Fruit fly (Drosophila melanogaster): Measurements from ENCODE around the gene CG4553.
A peak's percentile ranks its signal among the peaks of the same experiment; 100 is the strongest.

The CG4553 gene

dm6 chr3R:25453150-25453680 is 23.5 kb downstream of the CG4553 start (continued):
- TF ChIP-seq CG3163 (GFP tag; optimal IDR thresholded peaks at IDR 0.05) (no peak), CG13123 (GFP tag; optimal IDR thresholded peaks at IDR 0.05) (peak; percentile 19), CG11723 (GFP tag; optimal IDR thresholded peaks at IDR 0.05) (peak; percentile 38), CG18011 (GFP tag; optimal IDR thresholded peaks at IDR 0.05) (peak; percentile 23), hbn (GFP tag; IDR thresholded peaks at IDR 0.05; ENCODE audit: partially characterized antibody) (no peak), CG15514 (GFP tag; optimal IDR thresholded peaks at IDR 0.05) (peak; percentile 56), CG11398 (GFP tag; optimal IDR thresholded peaks at IDR 0.05) (peak; percentile 57), CrebB (tag; optimal IDR thresholded peaks at IDR 0.05) (peak; percentile 79), dan (GFP tag; IDR thresholded peaks at IDR 0.05) (no peak), org-1 (GFP tag; optimal IDR thresholded peaks at IDR 0.05) (peak; percentile 74), en (GFP tag; optimal IDR thresholded peaks at IDR 0.05) (peak; percentile 10), CG15696 (tag; optimal IDR thresholded peaks at IDR 0.05) (peak; percentile 83), HLH3B (GFP tag; IDR thresholded peaks at IDR 0.05) (no peak), CG31224 (GFP tag; IDR thresholded peaks at IDR 0.05) (no peak), CG2116 (GFP tag; optimal IDR thresholded peaks at IDR 0.05) (peak; percentile 45), oc (tag; optimal IDR thresholded peaks at IDR 0.05) (peak; percentile 1), CTCF (GFP tag; optimal IDR thresholded peaks at IDR 0.05) (peak; percentile 10), Nf-YA (GFP tag; IDR thresholded peaks at IDR 0.05) (0 out of 2 replicates have a peak, but pooled peaks have one; percentile 32), fd96Cb (tag; optimal IDR thresholded peaks at IDR 0.05) (no peak), CG11504 (tag; optimal IDR thresholded peaks at IDR 0.05) (peak; percentile 45), CG1602 (GFP tag; optimal IDR thresholded peaks at IDR 0.05) (peak; percentile 16), Asciz (GFP tag; optimal IDR thresholded peaks at IDR 0.05) (peak; percentile 81), nom (GFP tag; optimal IDR thresholded peaks at IDR 0.05) (no peak), Hmr (GFP tag; optimal IDR thresholded peaks at IDR 0.05) (peak; percentile 63), lab (GFP tag; optimal IDR thresholded peaks at IDR 0.05) (peak; percentile 76), Blimp-1 (GFP tag; optimal IDR thresholded peaks at IDR 0.05) (peak; percentile 32), CG33213 (GFP tag; optimal IDR thresholded peaks at IDR 0.05) (peak; percentile 3), CG15269 (tag; optimal IDR thresholded peaks at IDR 0.05) (peak; percentile 51), otp (GFP tag; IDR thresholded peaks at IDR 0.05) (0 out of 3 replicates have a peak, but pooled peaks have one; percentile 26), hkb (optimal IDR thresholded peaks at IDR 0.05) (no peak), hkb (GFP tag; IDR thresholded peaks at IDR 0.05) (peak; percentile 13), Meics (GFP tag; optimal IDR thresholded peaks at IDR 0.05) (peak; percentile 38), NC2α (GFP tag; optimal IDR thresholded peaks at IDR 0.05) (peak; percentile 14), CG18262 (tag; optimal IDR thresholded peaks at IDR 0.05) (peak; percentile 73), salm (tag; optimal IDR thresholded peaks at IDR 0.05) (peak; percentile 65), Abd-B (GFP tag; optimal IDR thresholded peaks at IDR 0.05) (no peak), Hr3 (GFP tag; optimal IDR thresholded peaks at IDR 0.05) (peak; percentile 7), Fer3 (tag; optimal IDR thresholded peaks at IDR 0.05) (peak; percentile 42), CG2202 (tag; optimal IDR thresholded peaks at IDR 0.05) (peak; percentile 66), ci (GFP tag; IDR thresholded peaks at IDR 0.05) (peak; percentile 54), Hsf (GFP tag; optimal IDR thresholded peaks at IDR 0.05) (peak; percentile 10), CG6272 (GFP tag; IDR thresholded peaks at IDR 0.05) (no peak), CG17829 (tag; optimal IDR thresholded peaks at IDR 0.05) (peak; percentile 39), Spps (tag; optimal IDR thresholded peaks at IDR 0.05) (no peak), D19A (tag; optimal IDR thresholded peaks at IDR 0.05) (peak; percentile 47), CG12104 (GFP tag; optimal IDR thresholded peaks at IDR 0.05) (peak; percentile 18), CG12236 (GFP tag; optimal IDR thresholded peaks at IDR 0.05) (peak; percentile 47), CG33557 (GFP tag; optimal IDR thresholded peaks at IDR 0.05) (peak; percentile 83), CG3407 (GFP tag; optimal IDR thresholded peaks at IDR 0.05) (peak; percentile 55), fd3F (GFP tag; optimal IDR thresholded peaks at IDR 0.05) (peak; percentile 55)

Measured in whole organism, embryonic.